Worm (Caenorhabditis elegans) whole organism, L2 larva: ENCODE results near the gene rpn-11.

Experiments used
- R02D3.7 ChIP-seq: fragments of 150-350 bp; optimal IDR thresholded peaks from 2 replicates; lab custom pipeline; 2014; ENCODE audit warnings: missing biosample characterization, missing genetic modification characterization
- nhr-23 ChIP-seq: fragments of 150-350 bp; optimal IDR thresholded peaks from 2 replicates; lab custom pipeline; 2014; ENCODE audit warnings: missing biosample characterization, missing genetic modification reagents, missing genetic modification characterization
- nhr-25 ChIP-seq: fragments of 150-350 bp; sonication (generic microtip); optimal IDR thresholded peaks from 3 replicates; lab custom pipeline; 2014; ENCODE audit warnings: missing biosample characterization, missing genetic modification characterization
- skn-1 ChIP-seq: sonication (generic microtip); optimal IDR thresholded peaks from 2 replicates; lab custom pipeline; 2017; ENCODE audit warnings: missing biosample characterization, missing genetic modification characterization
- unc-62 ChIP-seq: fragments of 150-350 bp; optimal IDR thresholded peaks from 2 replicates; lab custom pipeline; 2014; ENCODE audit warnings: missing biosample characterization, missing genetic modification reagents, missing genetic modification characterization
- ztf-1 ChIP-seq: fragments of 200-800 bp; sonication (Bioruptor generic); conservative IDR thresholded peaks from 2 replicates; pipeline ENCODE4 v1.3.6; 2022; ENCODE audit warnings: missing genetic modification characterization, missing compliant biosample characterization

DNA sequence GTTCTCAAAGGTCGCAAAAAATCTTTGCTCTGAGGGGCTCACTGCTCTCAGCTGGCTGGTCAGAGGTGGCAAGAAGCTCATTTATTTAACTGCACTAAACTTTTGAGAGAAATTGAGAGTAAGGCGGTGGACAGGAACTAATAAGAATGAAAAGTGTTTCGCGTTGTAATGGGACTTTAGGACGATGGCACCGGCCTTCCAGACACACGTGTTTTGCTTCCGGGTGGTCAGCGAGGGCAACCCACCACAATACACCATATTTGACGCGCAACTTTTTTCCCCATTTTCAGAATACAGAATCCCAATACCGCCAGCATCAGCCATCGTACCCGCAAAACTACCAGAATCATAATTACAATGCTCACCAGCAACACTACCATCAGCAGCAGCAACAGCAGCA lies 4.3 kb downstream of the rpn-11 start:
- no peak for TF ChIP-seq unc-62 (GFP tag; lab: Kevin White, UChicago)
- TF ChIP-seq ztf-1 (GFP tag; lab: Robert Waterston, UW): no peak
- no peak for TF ChIP-seq nhr-23 (tag; lab: Kevin White, UChicago)
- no peak for TF ChIP-seq skn-1 (tag; lab: Kevin White, UChicago)
- TF ChIP-seq R02D3.7 (tag; lab: Kevin White, UChicago): no peak
- no peak for TF ChIP-seq nhr-25 (tag; lab: Kevin White, UChicago)
